Fruit fly (Drosophila melanogaster) whole organism, embryonic: ENCODE data around the gene CG43999.

Experiments used
- Ada2b ChIP-seq: fragments of 200-800 bp; sonication (Bioruptor generic); IDR thresholded peaks from 2 replicates; pipeline ENCODE4 v1.3.6; 2022; ENCODE audit warnings: missing biosample characterization, missing genetic modification characterization
- Asciz ChIP-seq: fragments of 200-800 bp; sonication (Bioruptor generic); optimal IDR thresholded peaks from 2 replicates; lab custom pipeline; 2017; ENCODE audit warnings: missing biosample characterization, mild to moderate bottlenecking, missing genetic modification characterization, missing genetic modification reagents
- C15 ChIP-seq: fragments of 200-800 bp; sonication (Bioruptor generic); IDR thresholded peaks from 3 replicates; pipeline ENCODE4 v1.3.6; 2022; ENCODE audit warnings: missing biosample characterization, missing genetic modification characterization
- CG10209 ChIP-seq: fragments of 200-800 bp; sonication (Bioruptor generic); optimal IDR thresholded peaks from 3 replicates; lab custom pipeline; 2017; ENCODE audit warnings: missing biosample characterization, mild to moderate bottlenecking, missing genetic modification characterization, missing genetic modification reagents
- CG10431 ChIP-seq: fragments of 200-800 bp; sonication (Bioruptor generic); optimal IDR thresholded peaks from 3 replicates; lab custom pipeline; 2018; ENCODE audit warnings: missing biosample characterization, mild to moderate bottlenecking, missing genetic modification characterization
- CG11093 ChIP-seq: fragments of 200-800 bp; sonication (Bioruptor generic); IDR thresholded peaks from 3 replicates; pipeline ENCODE4 v1.3.6; 2022; ENCODE audit warnings: missing biosample characterization, missing genetic modification characterization
- CG11247 ChIP-seq: fragments of 200-800 bp; sonication (Bioruptor generic); IDR thresholded peaks from 2 replicates; pipeline ENCODE4 v1.3.6; 2022; ENCODE audit warnings: missing biosample characterization, missing genetic modification characterization
- CG12219 ChIP-seq: fragments of 200-800 bp; sonication (Bioruptor generic); optimal IDR thresholded peaks from 3 replicates; lab custom pipeline; 2018; ENCODE audit warnings: missing biosample characterization, mild to moderate bottlenecking, missing genetic modification characterization
- CG13624 ChIP-seq: fragments of 200-800 bp; sonication (Bioruptor generic); optimal IDR thresholded peaks from 2 replicates; lab custom pipeline; 2016; ENCODE audit warnings: missing biosample characterization, missing genetic modification characterization
- CG15514 ChIP-seq: fragments of 200-800 bp; sonication (Bioruptor generic); optimal IDR thresholded peaks from 3 replicates; lab custom pipeline; 2017; ENCODE audit warnings: missing biosample characterization, missing genetic modification characterization, mild to moderate bottlenecking, moderate library complexity, missing genetic modification reagents
- CG17328 ChIP-seq: fragments of 200-800 bp; sonication (Bioruptor generic); IDR thresholded peaks from 2 replicates; pipeline ENCODE4 v1.3.6; 2022; ENCODE audit warnings: missing biosample characterization, missing genetic modification characterization
- CG17802 ChIP-seq: fragments of 200-800 bp; sonication (Bioruptor generic); optimal IDR thresholded peaks from 2 replicates; lab custom pipeline; 2018; ENCODE audit warnings: missing biosample characterization, mild to moderate bottlenecking, missing genetic modification characterization, moderate library complexity
- CG18476 ChIP-seq: fragments of 200-800 bp; sonication (Bioruptor generic); optimal IDR thresholded peaks from 2 replicates; lab custom pipeline; 2016; ENCODE audit warnings: missing biosample characterization, mild to moderate bottlenecking, missing genetic modification characterization
- CG18619 ChIP-seq: fragments of 200-800 bp; sonication (Bioruptor generic); optimal IDR thresholded peaks from 3 replicates; lab custom pipeline; 2017; ENCODE audit warnings: missing biosample characterization, mild to moderate bottlenecking, missing genetic modification characterization
- CG2116 ChIP-seq: fragments of 200-800 bp; sonication (Bioruptor generic); optimal IDR thresholded peaks from 3 replicates; lab custom pipeline; 2018; ENCODE audit warnings: missing biosample characterization, mild to moderate bottlenecking, missing genetic modification characterization
- CG2678 ChIP-seq: fragments of 200-800 bp; sonication (Bioruptor generic); optimal IDR thresholded peaks from 3 replicates; lab custom pipeline; 2019; ENCODE audit warnings: missing biosample characterization, mild to moderate bottlenecking, missing genetic modification characterization, moderate library complexity
- CG2875 ChIP-seq: fragments of 200-800 bp; sonication (Bioruptor generic); optimal IDR thresholded peaks from 2 replicates; lab custom pipeline; 2017; ENCODE audit warnings: missing biosample characterization, mild to moderate bottlenecking, missing genetic modification characterization, missing genetic modification reagents
- CG30403 ChIP-seq: fragments of 200-800 bp; sonication (Bioruptor generic); optimal IDR thresholded peaks from 3 replicates; lab custom pipeline; 2016; ENCODE audit warnings: missing biosample characterization, missing genetic modification characterization
- CG31224 ChIP-seq: fragments of 200-800 bp; sonication (Bioruptor generic); IDR thresholded peaks from 2 replicates; pipeline ENCODE4 v1.3.6; 2022; ENCODE audit warnings: missing biosample characterization, missing genetic modification characterization
- CG31388 ChIP-seq: fragments of 200-800 bp; sonication (Bioruptor generic); optimal IDR thresholded peaks from 2 replicates; lab custom pipeline; 2016; ENCODE audit warnings: missing biosample characterization, missing genetic modification characterization
- CG4404 ChIP-seq: fragments of 200-800 bp; sonication (Bioruptor generic); IDR thresholded peaks from 2 replicates; pipeline ENCODE4 v1.3.6; 2022; ENCODE audit warnings: missing biosample characterization, missing genetic modification characterization
- CG4617 ChIP-seq: fragments of 200-800 bp; sonication (Bioruptor generic); optimal IDR thresholded peaks from 3 replicates; lab custom pipeline; 2016; ENCODE audit warnings: missing biosample characterization, missing genetic modification characterization, borderline replicate concordance
- CG7987 ChIP-seq: fragments of 200-800 bp; sonication (Bioruptor generic); optimal IDR thresholded peaks from 2 replicates; lab custom pipeline; 2018; ENCODE audit warnings: missing biosample characterization, mild to moderate bottlenecking, missing genetic modification characterization, moderate library complexity
- CG8089 ChIP-seq: fragments of 200-800 bp; sonication (Bioruptor generic); optimal IDR thresholded peaks from 3 replicates; lab custom pipeline; 2016; ENCODE audit warnings: missing biosample characterization, missing genetic modification characterization
- CG8765 ChIP-seq: fragments of 200-800 bp; sonication (Bioruptor generic); IDR thresholded peaks from 2 replicates; pipeline ENCODE4 v1.3.6; 2022; ENCODE audit warnings: missing biosample characterization, missing genetic modification characterization
- CG9876 ChIP-seq: fragments of 200-800 bp; sonication (Bioruptor generic); optimal IDR thresholded peaks from 2 replicates; lab custom pipeline; 2016; ENCODE audit warnings: missing biosample characterization, missing genetic modification characterization
- CTCF ChIP-seq: fragments of 200-800 bp; sonication (Bioruptor generic); optimal IDR thresholded peaks from 2 replicates; lab custom pipeline; 2017; ENCODE audit warnings: missing biosample characterization, mild to moderate bottlenecking, missing genetic modification characterization, moderate library complexity
- D19B ChIP-seq: fragments of 200-800 bp; sonication (Bioruptor generic); optimal IDR thresholded peaks from 2 replicates; lab custom pipeline; 2017; ENCODE audit warnings: missing biosample characterization, mild to moderate bottlenecking, missing genetic modification characterization
- Dek ChIP-seq: fragments of 200-800 bp; sonication (Bioruptor generic); optimal IDR thresholded peaks from 3 replicates; lab custom pipeline; 2019; ENCODE audit warnings: missing biosample characterization, mild to moderate bottlenecking, missing genetic modification characterization, moderate library complexity
- Dref ChIP-seq: fragments of 200-800 bp; sonication (Bioruptor generic); IDR thresholded peaks from 2 replicates; pipeline ENCODE4 v1.3.6; 2022; ENCODE audit warnings: missing biosample characterization, missing genetic modification characterization
- ERR ChIP-seq: fragments of 200-800 bp; sonication (Bioruptor generic); optimal IDR thresholded peaks from 2 replicates; lab custom pipeline; 2016; ENCODE audit warnings: missing biosample characterization, missing genetic modification characterization
- HmgD ChIP-seq: fragments of 200-800 bp; sonication (Bioruptor generic); optimal IDR thresholded peaks from 3 replicates; lab custom pipeline; 2016; ENCODE audit warnings: missing biosample characterization, missing genetic modification characterization
- Hr51 ChIP-seq, 2 experiments: fragments of 200-800 bp; sonication (Bioruptor generic); optimal IDR thresholded peaks; 2 replicates in 1 of 2; 3 replicates in 1 of 2; lab custom pipeline; 2016 to 2018; ENCODE audit warnings: missing biosample characterization in 2 of 2, missing genetic modification characterization in 2 of 2, mild to moderate bottlenecking in 1 of 2, moderate library complexity in 1 of 2
- Jarid2 ChIP-seq: fragments of 200-800 bp; sonication (Bioruptor generic); optimal IDR thresholded peaks from 3 replicates; lab custom pipeline; 2017; ENCODE audit warnings: mild to moderate bottlenecking, missing biosample characterization, missing genetic modification reagents, missing genetic modification characterization
- MBD-R2 ChIP-seq: fragments of 200-800 bp; sonication (Bioruptor generic); IDR thresholded peaks from 2 replicates; pipeline ENCODE4 v1.3.6; 2022; ENCODE audit warnings: missing biosample characterization, missing genetic modification characterization
- NC2α ChIP-seq: fragments of 200-800 bp; sonication (Bioruptor generic); optimal IDR thresholded peaks from 2 replicates; lab custom pipeline; 2016; ENCODE audit warnings: missing biosample characterization, missing genetic modification characterization
- NK7.1 ChIP-seq: fragments of 200-800 bp; sonication (Bioruptor generic); optimal IDR thresholded peaks from 3 replicates; lab custom pipeline; 2016; ENCODE audit warnings: missing biosample characterization, missing genetic modification characterization
- Sin3A ChIP-seq: fragments of >200 bp; optimal IDR thresholded peaks from 2 replicates; lab custom pipeline; 2018
- Spps ChIP-seq: fragments of 200-800 bp; sonication (Bioruptor generic); optimal IDR thresholded peaks from 2 replicates; lab custom pipeline; 2018; ENCODE audit warnings: missing biosample characterization, mild to moderate bottlenecking, missing genetic modification characterization
- corto ChIP-seq: fragments of 200-800 bp; sonication (Bioruptor generic); optimal IDR thresholded peaks from 2 replicates; lab custom pipeline; 2016; ENCODE audit warnings: missing biosample characterization, mild to moderate bottlenecking, missing genetic modification characterization, moderate library complexity
- grn ChIP-seq: fragments of 200-800 bp; sonication (Bioruptor generic); optimal IDR thresholded peaks from 3 replicates; lab custom pipeline; 2017; ENCODE audit warnings: missing biosample characterization, missing genetic modification characterization
- ken ChIP-seq: fragments of 200-800 bp; sonication (Bioruptor generic); IDR thresholded peaks from 3 replicates; pipeline ENCODE4 v1.3.6; 2022; ENCODE audit warnings: missing biosample characterization, missing genetic modification characterization
- knrl ChIP-seq: fragments of 200-800 bp; sonication (Bioruptor generic); IDR thresholded peaks from 3 replicates; pipeline ENCODE4 v1.3.6; 2022; ENCODE audit warnings: missing biosample characterization, missing genetic modification characterization; ENCODE audit not compliant: partially characterized antibody
- org-1 ChIP-seq: fragments of 200-800 bp; sonication (Bioruptor generic); optimal IDR thresholded peaks from 2 replicates; lab custom pipeline; 2017; ENCODE audit warnings: missing biosample characterization, missing genetic modification characterization
- pfk ChIP-seq: fragments of 200-800 bp; sonication (Bioruptor generic); optimal IDR thresholded peaks from 2 replicates; lab custom pipeline; 2018; ENCODE audit warnings: missing biosample characterization, mild to moderate bottlenecking, missing genetic modification characterization, moderate library complexity
- pita ChIP-seq: fragments of 200-800 bp; sonication (Bioruptor generic); optimal IDR thresholded peaks from 2 replicates; lab custom pipeline; 2017; ENCODE audit warnings: missing biosample characterization, mild to moderate bottlenecking, missing genetic modification characterization
- pzg ChIP-seq: fragments of 200-800 bp; sonication (Bioruptor generic); optimal IDR thresholded peaks from 3 replicates; lab custom pipeline; 2018; ENCODE audit warnings: missing biosample characterization, mild to moderate bottlenecking, missing genetic modification characterization, moderate library complexity
- ranshi ChIP-seq: fragments of 200-800 bp; sonication (Bioruptor generic); IDR thresholded peaks from 2 replicates; pipeline ENCODE4 v1.3.6; 2022; ENCODE audit warnings: missing biosample characterization, missing genetic modification characterization
- scrt ChIP-seq: fragments of 200-800 bp; sonication (Bioruptor generic); optimal IDR thresholded peaks from 2 replicates; lab custom pipeline; 2018; ENCODE audit warnings: missing biosample characterization, mild to moderate bottlenecking, missing genetic modification characterization, moderate library complexity

Gene CG43999

DNA sequence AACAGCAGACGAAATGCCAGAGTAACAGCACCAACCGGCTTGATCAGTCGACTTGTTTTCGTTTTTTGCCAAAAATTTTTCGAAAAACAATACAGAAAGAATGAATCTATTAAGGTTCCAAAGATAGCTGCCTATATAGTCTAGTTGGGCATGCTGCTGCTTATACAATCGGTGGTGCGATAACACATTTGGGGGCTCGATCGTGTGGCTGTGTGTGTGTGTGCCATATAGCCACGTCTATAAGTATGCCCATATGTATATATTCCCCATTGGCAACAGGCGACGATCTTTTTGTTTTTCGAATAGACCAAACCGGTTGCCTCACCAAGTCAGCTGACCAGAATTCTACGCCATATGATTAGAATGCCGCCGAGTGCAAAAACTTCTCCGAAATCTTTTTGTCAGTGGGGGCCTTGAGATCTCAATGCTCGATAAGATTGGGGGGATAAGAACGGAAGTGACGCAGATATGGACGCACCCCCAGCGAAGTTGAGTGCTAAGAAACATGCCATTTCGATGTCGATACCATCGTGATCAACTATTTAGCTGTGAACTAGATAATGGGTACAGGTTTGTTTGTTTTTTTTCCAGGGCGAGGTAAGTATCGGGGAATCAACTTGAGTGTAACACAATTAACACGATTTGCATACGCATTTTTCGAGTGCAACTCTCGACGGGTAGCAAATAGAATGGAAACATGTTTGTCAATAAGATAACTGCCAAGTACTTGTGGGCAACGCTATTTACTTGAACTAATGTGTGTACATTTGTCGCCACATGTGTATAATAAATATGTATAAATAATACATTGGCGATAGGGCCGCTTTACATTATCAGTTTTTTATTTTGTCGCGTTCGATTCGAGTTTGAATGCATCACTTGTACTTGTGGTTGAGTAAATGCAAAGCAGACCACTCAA is 11.4 kb upstream of the CG43999 start (continued):
- TF ChIP-seq CG9876 (GFP tag; lab: Kevin White, UChicago) (peak; percentile 4), CG18619 (GFP tag; lab: Kevin White, UChicago) (peak; percentile 88), CG10431 (GFP tag; lab: Kevin White, UChicago) (peak; percentile 90), Spps (tag; lab: Kevin White, UChicago) (peak; percentile 75), CG30403 (peak; percentile 44), CG4404 (no peak), CG8089 (peak; percentile 73), CG2875 (GFP tag; lab: Kevin White, UChicago) (peak; percentile 97), org-1 (GFP tag; lab: Kevin White, UChicago) (peak; percentile 88), knrl (no peak), HmgD (GFP tag; lab: Kevin White, UChicago) (no peak), CG12219 (peak; percentile 81), CG2678 (tag; lab: Kevin White, UChicago) (peak; percentile 88), scrt (GFP tag; lab: Kevin White, UChicago) (peak; percentile 61), corto (GFP tag; lab: Kevin White, UChicago) (no peak), Dek (tag; lab: Kevin White, UChicago) (peak; percentile 59), grn (GFP tag; lab: Kevin White, UChicago) (peak; percentile 92), pfk (peak; percentile 77), CG17328 (GFP tag; lab: Robert Waterston, UW) (peak; percentile 80), Hr51 (GFP tag; optimal IDR thresholded peaks at IDR 0.05; lab: Kevin White, UChicago) (peak; percentile 39 to 40), Sin3A (lab: Kevin White, UChicago) (no peak), MBD-R2 (peak; percentile 40; the same call in 1 of the 2 replicates), CG11093 (GFP tag; lab: Robert Waterston, UW) (peak; percentile 60; the same call in 1 of the 3 replicates), ERR (GFP tag; lab: Kevin White, UChicago) (no peak), Asciz (peak; percentile 97), ranshi (GFP tag; lab: Robert Waterston, UW) (peak; percentile 85), Dref (GFP tag; lab: Robert Waterston, UW) (no peak), CG13624 (peak; percentile 27), CG7987 (GFP tag; lab: Kevin White, UChicago) (peak; percentile 84), CG17802 (tag; lab: Kevin White, UChicago) (peak; percentile 34), ken (peak; percentile 37; the same call in 1 of the 3 replicates), NC2α (GFP tag; lab: Kevin White, UChicago) (peak; percentile 60), CG31388 (GFP tag; lab: Kevin White, UChicago) (peak; percentile 14), CG2116 (GFP tag; lab: Kevin White, UChicago) (peak; percentile 50), pita (no peak), CG10209 (GFP tag; lab: Kevin White, UChicago) (peak; percentile 91), CG4617 (GFP tag; lab: Kevin White, UChicago) (peak; percentile 15), NK7.1 (GFP tag; lab: Kevin White, UChicago) (peak; percentile 56), pzg (GFP tag; lab: Kevin White, UChicago) (no peak), CG31224 (GFP tag; lab: Robert Waterston, UW) (no peak), CTCF (peak; percentile 30), C15 (GFP tag; lab: Robert Waterston, UW) (peak; percentile 62; the same call in 1 of the 3 replicates), CG18476 (GFP tag; lab: Kevin White, UChicago) (peak; percentile 85), CG15514 (peak; percentile 80), Ada2b (GFP tag; lab: Robert Waterston, UW) (no peak), D19B (GFP tag; lab: Kevin White, UChicago) (peak; percentile 48), CG8765 (no peak), Jarid2 (GFP tag; lab: Kevin White, UChicago) (peak; percentile 66), CG11247 (GFP tag; lab: Robert Waterston, UW) (peak; percentile 78)
